Worm (Caenorhabditis elegans) whole organism, midembryonic: ENCODE results near the gene pfs-2.

Experiments
- flt-1 ChIP-seq: fragments of 200-800 bp; sonication (Bioruptor generic); IDR thresholded peaks from 2 replicates; pipeline ENCODE4 v1.3.6; 2022; ENCODE audit warnings: missing genetic modification characterization, missing compliant biosample characterization
- klf-2 ChIP-seq: fragments of 200-800 bp; sonication (Bioruptor generic); conservative IDR thresholded peaks from 2 replicates; pipeline ENCODE4 v1.3.6; 2022; ENCODE audit warnings: missing genetic modification reagents, missing genetic modification characterization, missing compliant biosample characterization
- med-1 ChIP-seq: sonication (generic microtip); optimal IDR thresholded peaks from 2 replicates; lab custom pipeline; 2017; ENCODE audit warnings: missing genetic modification characterization, mild to moderate bottlenecking, missing compliant biosample characterization, antibody characterized with exemption, missing genetic modification reagents; ENCODE audit not compliant: insufficient read depth
- ref-1 ChIP-seq: fragments of 200-800 bp; sonication (Bioruptor generic); conservative IDR thresholded peaks from 2 replicates; pipeline ENCODE4 v1.3.6; 2022; ENCODE audit warnings: missing genetic modification reagents, missing genetic modification characterization, missing compliant biosample characterization
- tab-1 ChIP-seq: fragments of 200-800 bp; sonication (Bioruptor generic); IDR thresholded peaks from 2 replicates; pipeline ENCODE4 v1.3.6; 2022; ENCODE audit warnings: missing genetic modification characterization, missing compliant biosample characterization
- ztf-23 ChIP-seq: fragments of 200-800 bp; sonication (Bioruptor generic); IDR thresholded peaks from 2 replicates; pipeline ENCODE4 v1.3.6; 2022; ENCODE audit warnings: missing genetic modification reagents, missing genetic modification characterization, missing compliant biosample characterization
- ztf-29 ChIP-seq: fragments of 200-800 bp; sonication (Bioruptor generic); IDR thresholded peaks from 2 replicates; pipeline ENCODE4 v1.3.6; 2022; ENCODE audit warnings: missing genetic modification reagents, missing genetic modification characterization, missing compliant biosample characterization

- TF ChIP-seq ztf-23 (GFP tag; lab: Robert Waterston, UW) = no peak
- no peak for TF ChIP-seq ref-1 (GFP tag; lab: Robert Waterston, UW)
- TF ChIP-seq ztf-29 = no peak
- TF ChIP-seq flt-1 (GFP tag; lab: Robert Waterston, UW) = no peak
- TF ChIP-seq klf-2 (GFP tag; lab: Robert Waterston, UW) = no peak
- TF ChIP-seq med-1 (GFP tag; lab: Kevin White, UChicago) = no peak
- TF ChIP-seq tab-1 = no peak
Measured at ce11 chrII:14388213-14388612, 30.0 kb downstream of the pfs-2 start, which contains the start of gene F26H11.8.
